Worm (Caenorhabditis elegans) whole organism, L1 larva: ENCODE measurements around the gene F01D5.3.

Experiments used
- C16A3.4 ChIP-seq: fragments of 150-350 bp; optimal IDR thresholded peaks from 2 replicates; lab custom pipeline; 2014; ENCODE audit warnings: missing biosample characterization, missing genetic modification characterization
- F16B12.6 ChIP-seq: fragments of 150-350 bp; optimal IDR thresholded peaks from 2 replicates; lab custom pipeline; 2014; ENCODE audit warnings: missing biosample characterization, missing genetic modification characterization
- Y116A8C.19 ChIP-seq: sonication (generic microtip); optimal IDR thresholded peaks from 2 replicates; lab custom pipeline; 2016; ENCODE audit warnings: missing compliant biosample characterization, missing genetic modification characterization, borderline replicate concordance
- alr-1 ChIP-seq: fragments of 200-800 bp; sonication (Bioruptor generic); optimal IDR thresholded peaks from 2 replicates; lab custom pipeline; 2018; ENCODE audit warnings: borderline replicate concordance, mild to moderate bottlenecking, missing genetic modification characterization, missing compliant biosample characterization
- aly-2 ChIP-seq: fragments of 150-350 bp; optimal IDR thresholded peaks from 2 replicates; lab custom pipeline; 2014; ENCODE audit warnings: missing biosample characterization, missing genetic modification characterization
- blmp-1 ChIP-seq: fragments of 150-350 bp; optimal IDR thresholded peaks from 2 replicates; lab custom pipeline; 2014; ENCODE audit warnings: missing biosample characterization, missing genetic modification characterization
- ceh-82 ChIP-seq, 3 experiments: fragments of 150-350 bp in 1 of 3; sonication (generic microtip) in 2 of 3; optimal IDR thresholded peaks; 2 replicates each; lab custom pipeline; 2014 to 2017; ENCODE audit warnings: missing biosample characterization in 3 of 3, missing genetic modification characterization in 3 of 3
- ceh-88 ChIP-seq: fragments of 200-800 bp; sonication (Bioruptor generic); IDR thresholded peaks from 2 replicates; pipeline ENCODE4 v1.3.6; 2022; ENCODE audit warnings: missing genetic modification characterization, missing compliant biosample characterization
- ceh-90 ChIP-seq: sonication (generic microtip); optimal IDR thresholded peaks from 2 replicates; lab custom pipeline; 2016; ENCODE audit warnings: missing genetic modification characterization, missing compliant biosample characterization
- ces-1 ChIP-seq: fragments of 150-350 bp; optimal IDR thresholded peaks from 2 replicates; lab custom pipeline; 2014; ENCODE audit warnings: missing biosample characterization, missing genetic modification reagents, missing genetic modification characterization
- dpl-1 ChIP-seq, 3 experiments: fragments of 150-350 bp in 2 of 3; sonication (generic microtip) in 1 of 3; optimal IDR thresholded peaks; 2 replicates each; lab custom pipeline; 2014 to 2017; ENCODE audit warnings: missing biosample characterization in 3 of 3, missing genetic modification characterization in 3 of 3, missing genetic modification reagents in 3 of 3
- dsc-1 ChIP-seq: sonication (generic microtip); optimal IDR thresholded peaks from 2 replicates; lab custom pipeline; 2016; ENCODE audit warnings: mild to moderate bottlenecking, missing genetic modification characterization, missing compliant biosample characterization
- efl-1 ChIP-seq, 4 experiments: fragments of 150-350 bp; optimal IDR thresholded peaks in 3 of 4; peaks in 1 of 4; 1 replicate in 1 of 4; 2 replicates in 3 of 4; lab custom pipeline; 2014; ENCODE audit warnings: missing biosample characterization in 2 of 4, missing genetic modification characterization in 2 of 4, missing genetic modification reagents in 2 of 4
- efl-3 ChIP-seq: fragments of 200-800 bp; sonication (Bioruptor generic); optimal IDR thresholded peaks from 2 replicates; lab custom pipeline; 2018; ENCODE audit warnings: mild to moderate bottlenecking, missing genetic modification characterization, missing compliant biosample characterization
- elt-3 ChIP-seq, 6 experiments: fragments of 150-350 bp in 1 of 6; sonication (generic microtip); optimal IDR thresholded peaks; 2 replicates each; lab custom pipeline; 2017 to 2018; ENCODE audit warnings: missing biosample characterization in 6 of 6, missing genetic modification characterization in 6 of 6, inconsistent platforms in 1 of 6
- ets-5 ChIP-seq: fragments of 200-800 bp; sonication (Bioruptor generic); IDR thresholded peaks from 2 replicates; pipeline ENCODE4 v1.3.6; 2022; ENCODE audit warnings: missing genetic modification characterization, missing compliant biosample characterization
- fkh-10 ChIP-seq: sonication (generic microtip); optimal IDR thresholded peaks from 2 replicates; lab custom pipeline; 2017; ENCODE audit warnings: missing biosample characterization, missing genetic modification reagents, missing genetic modification characterization
- fkh-4 ChIP-seq: sonication (generic microtip); optimal IDR thresholded peaks from 2 replicates; lab custom pipeline; 2016; ENCODE audit warnings: missing compliant biosample characterization, missing genetic modification characterization, borderline replicate concordance
- fkh-8 ChIP-seq: sonication (generic microtip); optimal IDR thresholded peaks from 2 replicates; lab custom pipeline; 2016; ENCODE audit warnings: mild to moderate bottlenecking, missing genetic modification characterization, missing compliant biosample characterization
- grh-1 ChIP-seq: fragments of 200-800 bp; sonication (Bioruptor generic); IDR thresholded peaks from 2 replicates; pipeline ENCODE4 v1.3.6; 2022; ENCODE audit warnings: missing genetic modification reagents, missing genetic modification characterization, missing compliant biosample characterization
- hpl-2 ChIP-seq: fragments of 150-350 bp; optimal IDR thresholded peaks from 2 replicates; lab custom pipeline; 2014; ENCODE audit warnings: missing biosample characterization, missing genetic modification reagents, missing genetic modification characterization
- jun-1 ChIP-seq: fragments of 150-350 bp; optimal IDR thresholded peaks from 2 replicates; lab custom pipeline; 2014; ENCODE audit warnings: missing biosample characterization, missing genetic modification reagents, missing genetic modification characterization
- lin-15B ChIP-seq: fragments of 150-350 bp; sonication (generic microtip); optimal IDR thresholded peaks from 3 replicates; lab custom pipeline; 2014; ENCODE audit warnings: missing biosample characterization, missing genetic modification characterization
- lin-35 ChIP-seq, 2 experiments: fragments of 150-350 bp; optimal IDR thresholded peaks; 2 replicates each; lab custom pipeline; 2014; ENCODE audit warnings: missing biosample characterization in 2 of 2, missing genetic modification characterization in 2 of 2, missing genetic modification reagents in 2 of 2
- lin-39 ChIP-seq: fragments of 150-350 bp; optimal IDR thresholded peaks from 2 replicates; lab custom pipeline; 2014; ENCODE audit warnings: missing biosample characterization, missing genetic modification reagents, missing genetic modification characterization
- lir-3 ChIP-seq: sonication (generic microtip); optimal IDR thresholded peaks from 2 replicates; lab custom pipeline; 2016; ENCODE audit warnings: mild to moderate bottlenecking, missing genetic modification characterization, moderate library complexity, missing compliant biosample characterization; ENCODE audit not compliant: poor library complexity
- lsy-2 ChIP-seq, 2 experiments: fragments of 150-350 bp; optimal IDR thresholded peaks; 2 replicates each; lab custom pipeline; 2014; ENCODE audit warnings: missing biosample characterization in 2 of 2, missing genetic modification characterization in 2 of 2
- mab-9 ChIP-seq: fragments of 200-800 bp; sonication (Bioruptor generic); IDR thresholded peaks from 2 replicates; pipeline ENCODE4 v1.3.6; 2022; ENCODE audit warnings: missing genetic modification reagents, missing genetic modification characterization, missing compliant biosample characterization
- mep-1 ChIP-seq: fragments of 150-350 bp; optimal IDR thresholded peaks from 2 replicates; lab custom pipeline; 2014; ENCODE audit warnings: missing biosample characterization, missing genetic modification characterization
- nhr-19 ChIP-seq: fragments of 200-800 bp; sonication (Bioruptor generic); conservative IDR thresholded peaks from 2 replicates; pipeline ENCODE4 v1.3.6; 2022; ENCODE audit warnings: missing genetic modification characterization, missing compliant biosample characterization
- nhr-20 ChIP-seq: sonication (generic microtip); optimal IDR thresholded peaks from 2 replicates; lab custom pipeline; 2016; ENCODE audit warnings: mild to moderate bottlenecking, missing genetic modification characterization, missing compliant biosample characterization
- nhr-76 ChIP-seq: sonication (generic microtip); optimal IDR thresholded peaks from 2 replicates; lab custom pipeline; 2017; ENCODE audit warnings: missing biosample characterization, missing genetic modification characterization
- nhr-77 ChIP-seq: fragments of 150-350 bp; optimal IDR thresholded peaks from 2 replicates; lab custom pipeline; 2014; ENCODE audit warnings: missing biosample characterization, missing genetic modification characterization
- nhr-84 ChIP-seq: sonication (generic microtip); optimal IDR thresholded peaks from 2 replicates; lab custom pipeline; 2017; ENCODE audit warnings: missing biosample characterization, missing genetic modification characterization
- pag-3 ChIP-seq: sonication (generic microtip); optimal IDR thresholded peaks from 2 replicates; lab custom pipeline; 2017; ENCODE audit warnings: missing genetic modification characterization, mild to moderate bottlenecking, missing compliant biosample characterization, antibody characterized with exemption, borderline replicate concordance; ENCODE audit not compliant: insufficient read depth
- snpc-4 ChIP-seq: fragments of 150-350 bp; optimal IDR thresholded peaks from 2 replicates; lab custom pipeline; 2014; ENCODE audit warnings: missing biosample characterization, missing genetic modification characterization
- snu-23 ChIP-seq: sonication (generic microtip); optimal IDR thresholded peaks from 2 replicates; lab custom pipeline; 2016; ENCODE audit warnings: missing genetic modification characterization, missing compliant biosample characterization
- sox-4 ChIP-seq: sonication (generic microtip); optimal IDR thresholded peaks from 2 replicates; lab custom pipeline; 2016; ENCODE audit warnings: missing genetic modification characterization, missing compliant biosample characterization
- sptf-1 ChIP-seq: fragments of 150-350 bp; optimal IDR thresholded peaks from 2 replicates; lab custom pipeline; 2014; ENCODE audit warnings: missing biosample characterization, missing genetic modification characterization
- sup-37 ChIP-seq: fragments of 200-800 bp; sonication (Bioruptor generic); optimal IDR thresholded peaks from 2 replicates; lab custom pipeline; 2018; ENCODE audit warnings: mild to moderate bottlenecking, missing genetic modification characterization, missing compliant biosample characterization
- swsn-7 ChIP-seq: sonication (generic microtip); optimal IDR thresholded peaks from 2 replicates; lab custom pipeline; 2016; ENCODE audit warnings: missing genetic modification characterization, missing compliant biosample characterization
- unc-130 ChIP-seq: fragments of 150-350 bp; optimal IDR thresholded peaks from 2 replicates; lab custom pipeline; 2017; ENCODE audit warnings: missing biosample characterization, missing genetic modification characterization, inconsistent platforms
- unc-62 ChIP-seq: fragments of 150-350 bp; optimal IDR thresholded peaks from 2 replicates; lab custom pipeline; 2014; ENCODE audit warnings: missing biosample characterization, missing genetic modification reagents, missing genetic modification characterization
- unc-86 ChIP-seq: sonication (generic microtip); optimal IDR thresholded peaks from 2 replicates; lab custom pipeline; 2016; ENCODE audit warnings: missing genetic modification characterization, missing compliant biosample characterization
- xbp-1 ChIP-seq: sonication (generic microtip); optimal IDR thresholded peaks from 2 replicates; lab custom pipeline; 2016; ENCODE audit warnings: missing genetic modification characterization, missing compliant biosample characterization
- zag-1 ChIP-seq: fragments of 150-350 bp; optimal IDR thresholded peaks from 2 replicates; lab custom pipeline; 2014; ENCODE audit warnings: missing biosample characterization, missing genetic modification characterization
- zip-4 ChIP-seq: fragments of 200-800 bp; sonication (Bioruptor generic); optimal IDR thresholded peaks from 2 replicates; lab custom pipeline; 2018; ENCODE audit warnings: mild to moderate bottlenecking, missing genetic modification characterization, moderate library complexity, missing compliant biosample characterization
- ztf-11 ChIP-seq, 2 experiments: sonication (generic microtip); optimal IDR thresholded peaks; 2 replicates each; lab custom pipeline; 2016 to 2017; ENCODE audit warnings: missing genetic modification characterization in 2 of 2, missing biosample characterization in 1 of 2, missing compliant biosample characterization in 1 of 2
- ztf-4 ChIP-seq: fragments of 150-350 bp; optimal IDR thresholded peaks from 2 replicates; lab custom pipeline; 2014; ENCODE audit warnings: missing biosample characterization, missing genetic modification characterization

Gene F01D5.3

ce11 chrII:14044199-14044598 is 44.3 kb upstream of the F01D5.3 start (continued):
- TF ChIP-seq unc-86 (tag; lab: Kevin White, UChicago) (peak; percentile 85), ztf-4 (tag; lab: Kevin White, UChicago) (peak; percentile 88), snpc-4 (peak; percentile 36), nhr-19 (GFP tag; lab: Robert Waterston, UW) (peak; percentile 76), lin-35 (GFP tag; optimal IDR thresholded peaks at IDR 0.05; lab: Kevin White, UChicago) (peak; percentile 36 to 62), aly-2 (tag; lab: Kevin White, UChicago) (no peak), alr-1 (no peak), lin-15B (tag; lab: Kevin White, UChicago) (peak; percentile 26), pag-3 (tag; lab: Kevin White, UChicago) (peak; percentile 2), lin-39 (no peak), jun-1 (tag; lab: Kevin White, UChicago) (peak; percentile 70), efl-1 (optimal IDR thresholded peaks at IDR 0.05; lab: Kevin White, UChicago) (peak; percentile 51), efl-1 (GFP tag; optimal IDR thresholded peaks at IDR 0.05 in 1 of 2; lab: Kevin White, UChicago) (peak; percentile 30 to 82), ceh-82 (tag; optimal IDR thresholded peaks at IDR 0.05; lab: Kevin White, UChicago) (peak in 2 of 3 experiments; percentile 41 to 57), ets-5 (no peak), dpl-1 (GFP tag; optimal IDR thresholded peaks at IDR 0.05; lab: Kevin White, UChicago) (peak in 2 of 3 experiments; percentile 6 to 39), fkh-8 (tag; lab: Kevin White, UChicago) (peak; percentile 90), lsy-2 (tag; optimal IDR thresholded peaks at IDR 0.05; lab: Kevin White, UChicago) (peak; percentile 47 to 82), ceh-90 (no peak)

- peak; percentile 2 for TF ChIP-seq swsn-7 (tag; lab: Kevin White, UChicago)
- TF ChIP-seq sup-37 (GFP tag; lab: Kevin White, UChicago) = no peak
- TF ChIP-seq ztf-11 (tag; optimal IDR thresholded peaks at IDR 0.05; lab: Kevin White, UChicago) = no peak
- no peak for TF ChIP-seq ceh-82 (tag; optimal IDR thresholded peaks at IDR 0.05; lab: Kevin White, UChicago)
- peak in 1 of 6 experiments; percentile 5 for TF ChIP-seq elt-3 (tag; optimal IDR thresholded peaks at IDR 0.05; lab: Kevin White, UChicago)
- TF ChIP-seq zip-4 (GFP tag; lab: Kevin White, UChicago) = no peak
- TF ChIP-seq ces-1 (GFP tag; lab: Kevin White, UChicago) = no peak
- no peak for TF ChIP-seq ceh-88 (GFP tag; lab: Robert Waterston, UW)
- no peak for TF ChIP-seq nhr-84
- no peak for TF ChIP-seq dsc-1 (tag; lab: Kevin White, UChicago)
- no peak for TF ChIP-seq zag-1 (tag; lab: Kevin White, UChicago)
- no peak for TF ChIP-seq efl-1 (optimal IDR thresholded peaks at IDR 0.05; lab: Kevin White, UChicago)
- TF ChIP-seq efl-1 (GFP tag; optimal IDR thresholded peaks at IDR 0.05 in 1 of 2; lab: Kevin White, UChicago) = no peak
- TF ChIP-seq F16B12.6 (tag; lab: Kevin White, UChicago) = no peak
- TF ChIP-seq grh-1 (GFP tag; lab: Robert Waterston, UW) = no peak
- TF ChIP-seq mab-9 = no peak
- TF ChIP-seq fkh-10 (GFP tag; lab: Kevin White, UChicago) = no peak
- no peak for TF ChIP-seq lin-15B (tag; lab: Kevin White, UChicago)
- TF ChIP-seq Y116A8C.19 (tag; lab: Kevin White, UChicago) = no peak
- TF ChIP-seq sptf-1 (tag; lab: Kevin White, UChicago) = no peak
- no peak for TF ChIP-seq efl-3 (GFP tag; lab: Kevin White, UChicago)
- peak; percentile 25 for TF ChIP-seq snu-23 (GFP tag; lab: Kevin White, UChicago)
- TF ChIP-seq lir-3 (tag; lab: Kevin White, UChicago) = no peak
- no peak for TF ChIP-seq nhr-76
- TF ChIP-seq hpl-2 = no peak
- no peak for TF ChIP-seq unc-62 (GFP tag; lab: Kevin White, UChicago)
- TF ChIP-seq mep-1 (tag; lab: Kevin White, UChicago) = no peak
- peak; percentile 52 for TF ChIP-seq nhr-77
- no peak for TF ChIP-seq C16A3.4 (tag; lab: Kevin White, UChicago)
- TF ChIP-seq fkh-4 = no peak
- TF ChIP-seq dpl-1 (GFP tag; optimal IDR thresholded peaks at IDR 0.05; lab: Kevin White, UChicago) = peak in 1 of 3 experiments; percentile 3
- peak; percentile 61 for TF ChIP-seq blmp-1
- no peak for TF ChIP-seq xbp-1 (tag; lab: Kevin White, UChicago)
- TF ChIP-seq unc-130 (tag; lab: Kevin White, UChicago) = no peak
- no peak for TF ChIP-seq sox-4 (tag; lab: Kevin White, UChicago)
- no peak for TF ChIP-seq nhr-20
Measured at ce11 chrII:14042836-14043604, 43.1 kb upstream of the F01D5.3 start.
